Worm (Caenorhabditis elegans): ENCODE results near the gene egl-36.

ce11 chrX:10711769-10712168, 22.4 kb upstream of the egl-36 start, which contains the start of gene rhgf-1:
- TF ChIP-seq him-1 (tag; optimal IDR thresholded peaks at IDR 0.05) (no peak), W03F9.2 (tag; optimal IDR thresholded peaks at IDR 0.05) (no peak), dao-5 (tag; optimal IDR thresholded peaks at IDR 0.05) (no peak)

Measured in whole organism, L4/young adult.